Fruit fly (Drosophila melanogaster): ENCODE data around the gene Sry-delta.

The Sry-delta gene

DNA sequence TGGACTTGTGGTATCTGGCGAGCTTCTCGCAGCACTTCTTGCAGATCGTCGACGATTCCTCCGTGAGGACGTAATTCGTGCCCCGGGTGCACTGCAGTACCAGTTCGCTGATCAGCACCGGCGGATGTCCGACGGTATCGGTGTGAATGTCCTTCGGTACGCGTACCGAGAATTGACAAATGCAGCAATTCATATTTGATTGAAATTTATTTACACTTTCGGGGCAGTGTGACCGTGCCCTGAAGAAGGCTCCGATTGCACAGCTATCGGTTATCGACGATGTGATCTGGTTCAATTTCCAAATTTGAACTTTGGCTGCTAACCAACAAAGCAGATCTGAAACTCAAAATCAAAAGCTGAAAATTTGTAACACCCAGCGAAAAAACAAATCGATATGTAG lies 6.5 kb upstream of the Sry-delta start, which contains the start of gene ZIPIC:
TSS of gene ZIPIC (minus strand) at position 262 of the 400 bp plus-strand sequence.
- TF ChIP-seq chinmo (GFP tag; IDR thresholded peaks at IDR 0.05; ENCODE audit: partially characterized antibody) (peak; percentile 44; the same call in 1 of the 4 replicates), Dll (GFP tag; IDR thresholded peaks at IDR 0.05; ENCODE audit: partially characterized antibody) (peak; percentile 53; the same call in 1 of the 4 replicates), Myb (GFP tag; optimal IDR thresholded peaks at IDR 0.05) (peak; percentile 84), CG12769 (tag; optimal IDR thresholded peaks at IDR 0.05) (no peak), CG16813 (GFP tag; IDR thresholded peaks at IDR 0.05; ENCODE audit: partially characterized antibody) (peak; percentile 56; the same call in 2 of the 3 replicates), MESR4 (GFP tag; optimal IDR thresholded peaks at IDR 0.05) (peak; percentile 75), gsb-n (tag; optimal IDR thresholded peaks at IDR 0.05) (no peak), unc-4 (GFP tag; IDR thresholded peaks at IDR 0.05; ENCODE audit: partially characterized antibody) (peak; percentile 58), trh (GFP tag; optimal IDR thresholded peaks at IDR 0.05) (no peak), Sin3A (optimal IDR thresholded peaks at IDR 0.05) (peak; percentile 56), Dref (GFP tag; IDR thresholded peaks at IDR 0.05) (peak; percentile 80), CG3847 (GFP tag; IDR thresholded peaks at IDR 0.05) (0 out of 2 replicates have a peak, but pooled peaks have one; percentile 20), Sry-δ (GFP tag; optimal IDR thresholded peaks at IDR 0.05) (peak; percentile 61), CG8924 (tag; optimal IDR thresholded peaks at IDR 0.05) (no peak), Opbp (GFP tag; IDR thresholded peaks at IDR 0.05; ENCODE audit: partially characterized antibody) (peak; percentile 64; the same call in 1 of the 3 replicates), CG17186 (GFP tag; optimal IDR thresholded peaks at IDR 0.05) (peak; percentile 23), Dek (tag; optimal IDR thresholded peaks at IDR 0.05) (no peak), CG34224 (GFP tag; IDR thresholded peaks at IDR 0.05; ENCODE audit: partially characterized antibody) (peak; percentile 69), CG12299 (tag; optimal IDR thresholded peaks at IDR 0.05) (no peak), CG6813 (GFP tag; optimal IDR thresholded peaks at IDR 0.05) (no peak), amos (GFP tag; IDR thresholded peaks at IDR 0.05; ENCODE audit: partially characterized antibody) (peak; percentile 61; the same call in 1 of the 2 replicates), pzg (GFP tag; optimal IDR thresholded peaks at IDR 0.05) (peak; percentile 67), bigmax (GFP tag; optimal IDR thresholded peaks at IDR 0.05) (peak; percentile 30), zen (tag; optimal IDR thresholded peaks at IDR 0.05) (no peak), kni (GFP tag; optimal IDR thresholded peaks at IDR 0.05) (no peak), gem (tag; optimal IDR thresholded peaks at IDR 0.05) (no peak), inv (GFP tag; IDR thresholded peaks at IDR 0.05; ENCODE audit: partially characterized antibody) (peak; percentile 27), mld (GFP tag; IDR thresholded peaks at IDR 0.05; ENCODE audit: partially characterized antibody) (no peak), CG8359 (GFP tag; optimal IDR thresholded peaks at IDR 0.05; ENCODE audit: borderline replicate concordance) (no peak), hbn (GFP tag; IDR thresholded peaks at IDR 0.05; ENCODE audit: partially characterized antibody) (peak; percentile 55; the same call in 1 of the 2 replicates), wdn (GFP tag; IDR thresholded peaks at IDR 0.05) (no peak), nerfin-2 (GFP tag; IDR thresholded peaks at IDR 0.05; ENCODE audit: partially characterized antibody) (peak; percentile 48; the same call in 1 of the 2 replicates), CG7963 (GFP tag; IDR thresholded peaks at IDR 0.05; ENCODE audit: partially characterized antibody) (0 out of 3 replicates have a peak, but pooled peaks have one; percentile 7), sug (tag; optimal IDR thresholded peaks at IDR 0.05) (no peak), CG4617 (GFP tag; optimal IDR thresholded peaks at IDR 0.05; ENCODE audit: borderline replicate concordance) (peak; percentile 84), Ets97D (GFP tag; optimal IDR thresholded peaks at IDR 0.05) (peak; percentile 8), Lim3 (GFP tag; IDR thresholded peaks at IDR 0.05) (no peak), CG2116 (GFP tag; optimal IDR thresholded peaks at IDR 0.05) (peak; percentile 46), CG9932 (GFP tag; IDR thresholded peaks at IDR 0.05) (no peak), CG8281 (tag; optimal IDR thresholded peaks at IDR 0.05) (no peak), C15 (GFP tag; IDR thresholded peaks at IDR 0.05) (no peak), HmgZ (tag; optimal IDR thresholded peaks at IDR 0.05) (peak; percentile 18), gfzf (GFP tag; optimal IDR thresholded peaks at IDR 0.05) (peak; percentile 50), CG8290 (GFP tag; optimal IDR thresholded peaks at IDR 0.05) (no peak), CG8290 (tag; optimal IDR thresholded peaks at IDR 0.05) (no peak), tna (GFP tag; IDR thresholded peaks at IDR 0.05; ENCODE audit: partially characterized antibody) (no peak), CG15514 (GFP tag; optimal IDR thresholded peaks at IDR 0.05) (peak; percentile 99), bbx (GFP tag; IDR thresholded peaks at IDR 0.05; ENCODE audit: partially characterized antibody) (peak; percentile 52)
